Fruit fly (Drosophila melanogaster): Measurements from ENCODE around the gene CG43354.
A peak's percentile ranks its signal among the peaks of the same experiment; 100 is the strongest.

DNA sequence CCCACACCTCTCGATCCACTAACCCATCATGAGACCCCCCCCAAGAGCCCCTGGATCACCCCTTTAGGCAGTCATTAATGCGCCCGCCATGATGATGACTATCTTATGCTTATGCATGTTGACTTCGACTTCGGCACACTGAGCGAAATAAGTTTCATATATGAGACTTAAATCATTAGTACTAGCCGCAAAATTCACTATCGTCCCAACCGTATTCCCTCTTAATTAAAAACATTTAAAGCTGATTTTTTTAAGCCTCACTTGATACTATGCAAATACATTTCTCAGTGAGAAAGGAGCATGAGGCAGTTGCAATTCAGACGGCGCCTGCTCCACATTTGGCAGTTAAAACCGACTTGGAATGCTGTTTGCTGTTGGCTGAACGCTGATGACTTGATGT lies 31.7 kb upstream of the CG43354 start:
- TF ChIP-seq CG9948 (tag; optimal IDR thresholded peaks at IDR 0.05) (peak; percentile 60), CG12605 (GFP tag; IDR thresholded peaks at IDR 0.05) (peak; percentile 81), gl (tag; optimal IDR thresholded peaks at IDR 0.05) (peak; percentile 32), CG15710 (tag; optimal IDR thresholded peaks at IDR 0.05) (peak; percentile 63), Pif1A (GFP tag; optimal IDR thresholded peaks at IDR 0.05) (peak; percentile 74), D1 (tag; optimal IDR thresholded peaks at IDR 0.05) (no peak)

Data from whole organism, pupa.